Worm (Caenorhabditis elegans): ENCODE results near the gene cyn-3.

cyn-3 gene

ce11 chrV:15153277-15153676 is 36.5 kb upstream of the cyn-3 start, which contains the start of gene srh-55:
Gene srh-55 (plus strand): TSS chrV:15153577.
- TF ChIP-seq nhr-6 (tag; optimal IDR thresholded peaks at IDR 0.05) (no peak), unc-62 (GFP tag; optimal IDR thresholded peaks at IDR 0.05 in 1 of 2) (peak in 1 of 2 experiments; percentile 77), unc-62 (tag; optimal IDR thresholded peaks at IDR 0.05) (no peak)

ce11 chrV:15156504-15156903 is 33.2 kb upstream of the cyn-3 start:
- TF ChIP-seq zfp-2 (tag; optimal IDR thresholded peaks at IDR 0.05) (no peak), skn-1 (tag; optimal IDR thresholded peaks at IDR 0.05) (no peak), daf-12 (tag; optimal IDR thresholded peaks at IDR 0.05) (no peak), D1046.2 (GFP tag; IDR thresholded peaks at IDR 0.05) (peak; percentile 51; the same call in 1 of the 2 replicates), dpl-1 (GFP tag; optimal IDR thresholded peaks at IDR 0.05) (no peak), Y75B8A.6 (GFP tag; IDR thresholded peaks at IDR 0.05) (no peak), ctbp-1 (GFP tag; IDR thresholded peaks at IDR 0.05) (no peak), ama-1 (optimal IDR thresholded peaks at IDR 0.05) (no peak), lim-7 (GFP tag; IDR thresholded peaks at IDR 0.05) (0 out of 2 replicates have a peak, but pooled peaks have one; percentile 68), ceh-28 (tag; optimal IDR thresholded peaks at IDR 0.05) (no peak), hif-1 (tag; optimal IDR thresholded peaks at IDR 0.05) (no peak), unc-130 (GFP tag; optimal IDR thresholded peaks at IDR 0.05) (peak; percentile 9), F49E8.2 (tag; optimal IDR thresholded peaks at IDR 0.05; ENCODE audit: borderline replicate concordance) (no peak), dmd-8 (GFP tag; IDR thresholded peaks at IDR 0.05) (no peak), mdl-1 (tag; optimal IDR thresholded peaks at IDR 0.05) (no peak), hmg-1.1 (GFP tag; IDR thresholded peaks at IDR 0.05) (no peak), madf-9 (GFP tag; conservative IDR thresholded peaks at IDR 0.05) (no peak), nhr-102 (tag; optimal IDR thresholded peaks at IDR 0.05) (no peak), rbr-2 (tag; optimal IDR thresholded peaks at IDR 0.05) (no peak), F26F4.8 (GFP tag; conservative IDR thresholded peaks at IDR 0.05) (peak; percentile 76; the same call in 1 of the 2 replicates), zip-11 (GFP tag; IDR thresholded peaks at IDR 0.05) (no peak)

ce11 chrV:15158691-15159090 is 31.0 kb upstream of the cyn-3 start, which contains the start of gene str-45:
Gene str-45 (plus strand): TSS chrV:15158991.
- TF ChIP-seq zip-2 (tag; optimal IDR thresholded peaks at IDR 0.05) (no peak), zfp-2 (tag; optimal IDR thresholded peaks at IDR 0.05) (no peak), nhr-102 (tag; optimal IDR thresholded peaks at IDR 0.05) (no peak), Y5F2A.4 (GFP tag; optimal IDR thresholded peaks at IDR 0.05) (no peak), snpc-4 (tag; optimal IDR thresholded peaks at IDR 0.05) (no peak), nhr-48 (tag; optimal IDR thresholded peaks at IDR 0.05) (no peak)

- TF ChIP-seq mxl-3 (GFP tag; optimal IDR thresholded peaks at IDR 0.05) = no peak
- no peak for TF ChIP-seq ces-1 (GFP tag; optimal IDR thresholded peaks at IDR 0.05)
- no peak for TF ChIP-seq Y5F2A.4 (GFP tag; optimal IDR thresholded peaks at IDR 0.05)
- TF ChIP-seq zfp-2 (tag; optimal IDR thresholded peaks at IDR 0.05) = no peak
- TF ChIP-seq spr-1 (tag; optimal IDR thresholded peaks at IDR 0.05) = no peak
- no peak for TF ChIP-seq nhr-102 (tag; optimal IDR thresholded peaks at IDR 0.05)
- TF ChIP-seq ZK546.5 (tag; optimal IDR thresholded peaks at IDR 0.05) = no peak
- no peak for TF ChIP-seq lim-7 (GFP tag; IDR thresholded peaks at IDR 0.05)
- TF ChIP-seq daf-8 (GFP tag; IDR thresholded peaks at IDR 0.05) = no peak
- TF ChIP-seq madf-5 (GFP tag; IDR thresholded peaks at IDR 0.05) = no peak
- no peak for TF ChIP-seq lin-29 (GFP tag; IDR thresholded peaks at IDR 0.05)
Observed at ce11 chrV:15162697-15163096, 27.0 kb upstream of the cyn-3 start, which contains the start of gene srz-11. Gene srz-11 (plus strand): TSS chrV:15163082.

- TF ChIP-seq nhr-28 (tag; optimal IDR thresholded peaks at IDR 0.05) (peak; percentile 74), hlh-30 (tag; optimal IDR thresholded peaks at IDR 0.05; ENCODE audit: insufficient read depth) (peak; percentile 43)
Observed at ce11 chrV:15168018-15168417, 21.7 kb upstream of the cyn-3 start.
